Worm (Caenorhabditis elegans): Measurements from ENCODE around the gene ins-3.

- TF ChIP-seq W03F9.2 (tag; optimal IDR thresholded peaks at IDR 0.05) (no peak), him-1 (tag; optimal IDR thresholded peaks at IDR 0.05) (no peak)
Measured at ce11 chrII:5959575-5960119, 30.9 kb downstream of the ins-3 start.

All from whole organism, L4/young adult.